Worm (Caenorhabditis elegans) whole organism, L4 larva: ENCODE data around the gene C25E10.4.

Experiments
- R02D3.7 ChIP-seq: fragments of 150-350 bp; sonication (generic microtip); optimal IDR thresholded peaks from 3 replicates; lab custom pipeline; 2014; ENCODE audit warnings: missing biosample characterization, missing genetic modification characterization
- ama-1 ChIP-seq: fragments of 150-350 bp; optimal IDR thresholded peaks from 2 replicates; lab custom pipeline; 2014; ENCODE audit warnings: inconsistent platforms, mixed read lengths
- ceh-82 ChIP-seq: sonication (generic microtip); optimal IDR thresholded peaks from 2 replicates; lab custom pipeline; 2017; ENCODE audit warnings: missing biosample characterization, missing genetic modification characterization
- ces-1 ChIP-seq: fragments of 150-350 bp; sonication (generic microtip); optimal IDR thresholded peaks from 4 replicates; lab custom pipeline; 2014; ENCODE audit warnings: missing biosample characterization, missing genetic modification reagents, missing genetic modification characterization
- fkh-10 ChIP-seq: fragments of 150-350 bp; optimal IDR thresholded peaks from 2 replicates; lab custom pipeline; 2014; ENCODE audit warnings: missing biosample characterization, missing genetic modification reagents, missing genetic modification characterization
- fos-1 ChIP-seq: fragments of 150-350 bp; optimal IDR thresholded peaks from 2 replicates; lab custom pipeline; 2014; ENCODE audit warnings: missing biosample characterization, missing genetic modification characterization
- lin-15B ChIP-seq: fragments of 150-350 bp; sonication (generic microtip); optimal IDR thresholded peaks from 3 replicates; lab custom pipeline; 2014; ENCODE audit warnings: missing biosample characterization, missing genetic modification characterization
- nhr-6 ChIP-seq: fragments of 150-350 bp; optimal IDR thresholded peaks from 2 replicates; lab custom pipeline; 2014; ENCODE audit warnings: missing biosample characterization, missing genetic modification characterization
- pha-4 ChIP-seq, 2 experiments: fragments of 150-350 bp in 1 of 2; fragments of 200-800 bp in 1 of 2; sonication (Bioruptor generic) in 1 of 2; IDR thresholded peaks in 1 of 2; optimal IDR thresholded peaks in 1 of 2; 2 replicates each; pipeline versions ENCODE4 v1.3.6 to Lab custom; 2014 to 2022; ENCODE audit warnings: missing genetic modification characterization in 2 of 2, missing genetic modification reagents in 2 of 2, missing biosample characterization in 1 of 2, missing compliant biosample characterization in 1 of 2

DNA sequence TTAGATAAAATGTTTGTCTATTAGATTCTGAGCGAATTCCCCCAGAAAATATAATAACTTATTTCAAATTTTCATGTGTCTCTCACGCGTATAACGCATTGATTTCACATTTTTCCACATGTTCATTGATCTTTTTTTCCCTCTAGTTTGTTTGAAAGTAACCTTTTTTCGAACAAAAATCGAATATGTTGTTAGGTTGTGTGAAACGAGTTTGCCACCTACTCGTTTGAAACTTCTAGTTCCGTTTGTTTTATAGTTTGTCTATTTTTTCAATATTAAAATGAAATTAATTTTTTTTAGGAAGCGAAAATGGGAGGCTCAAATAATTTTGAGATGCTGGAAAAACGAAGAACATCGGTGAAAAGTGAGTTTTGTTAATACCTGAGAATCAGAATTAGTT lies 3.1 kb upstream of the C25E10.4 start, which contains the start of gene C25E10.5:
- TF ChIP-seq ces-1 (GFP tag; lab: Kevin White, UChicago) (no peak), ceh-82 (tag; lab: Kevin White, UChicago) (no peak), pha-4 (GFP tag; IDR thresholded peaks at IDR 0.05; lab: Robert Waterston, UW) (no peak), pha-4 (tag; optimal IDR thresholded peaks at IDR 0.05; lab: Kevin White, UChicago) (no peak), ama-1 (lab: Kevin White, UChicago) (no peak), nhr-6 (no peak), fkh-10 (GFP tag; lab: Kevin White, UChicago) (no peak), R02D3.7 (tag; lab: Kevin White, UChicago) (no peak), lin-15B (tag; lab: Kevin White, UChicago) (no peak), fos-1 (no peak)
